Worm (Caenorhabditis elegans): ENCODE measurements around the gene fbxb-51.

fbxb-51 gene

ce11 chrII:1597101-1598088, 46.9 kb downstream of the fbxb-51 start, which contains the start of gene bath-46 (continued):
- TF ChIP-seq R02D3.7 (tag; optimal IDR thresholded peaks at IDR 0.05) (no peak), dmd-8 (GFP tag; IDR thresholded peaks at IDR 0.05) (no peak), egl-27 (tag; optimal IDR thresholded peaks at IDR 0.05) (no peak), Y75B8A.6 (GFP tag; IDR thresholded peaks at IDR 0.05) (no peak), ctbp-1 (GFP tag; IDR thresholded peaks at IDR 0.05) (no peak), mdt-29 (GFP tag; IDR thresholded peaks at IDR 0.05) (no peak), snpc-4 (tag; optimal IDR thresholded peaks at IDR 0.05) (no peak), rbr-2 (tag; optimal IDR thresholded peaks at IDR 0.05) (no peak), nhr-77 (tag; optimal IDR thresholded peaks at IDR 0.05) (no peak), tra-1 (GFP tag; IDR thresholded peaks at IDR 0.05) (no peak), pqm-1 (tag; optimal IDR thresholded peaks at IDR 0.05) (peak; percentile 90), daf-19 (GFP tag; conservative IDR thresholded peaks at IDR 0.05) (no peak), aha-1 (tag) (no peak), vab-7 (GFP tag; IDR thresholded peaks at IDR 0.05) (peak; percentile 48; the same call in 1 of the 2 replicates), dmd-9 (GFP tag; IDR thresholded peaks at IDR 0.05) (no peak), zfp-2 (tag; optimal IDR thresholded peaks at IDR 0.05) (no peak), skn-1 (tag; optimal IDR thresholded peaks at IDR 0.05) (no peak), mep-1 (tag; optimal IDR thresholded peaks at IDR 0.05) (no peak), dmd-6 (GFP tag; IDR thresholded peaks at IDR 0.05) (peak; percentile 34; the same call in 1 of the 2 replicates), set-16 (GFP tag; IDR thresholded peaks at IDR 0.05) (no peak), duxl-1 (tag; optimal IDR thresholded peaks at IDR 0.05; ENCODE audit: poor library complexity) (no peak), egl-43 (GFP tag; IDR thresholded peaks at IDR 0.05) (peak; percentile 56; the same call in 1 of the 2 replicates), jun-1 (tag; optimal IDR thresholded peaks at IDR 0.05) (no peak), hmg-1.1 (GFP tag; IDR thresholded peaks at IDR 0.05) (no peak), daf-8 (GFP tag; IDR thresholded peaks at IDR 0.05) (no peak), unc-130 (GFP tag; optimal IDR thresholded peaks at IDR 0.05) (no peak), F37D6.2 (tag; optimal IDR thresholded peaks at IDR 0.05) (no peak), nhr-25 (tag; optimal IDR thresholded peaks at IDR 0.05; ENCODE audit: borderline replicate concordance, insufficient read depth) (no peak), unc-39 (tag; optimal IDR thresholded peaks at IDR 0.05) (no peak), ces-1 (GFP tag; optimal IDR thresholded peaks at IDR 0.05) (no peak), T20F7.1 (GFP tag; optimal IDR thresholded peaks at IDR 0.05) (no peak), mes-2 (tag; optimal IDR thresholded peaks at IDR 0.05; ENCODE audit: poor library complexity, severe bottlenecking) (no peak), madf-9 (GFP tag; conservative IDR thresholded peaks at IDR 0.05) (0 out of 2 replicates have a peak, but pooled peaks have one; percentile 13), ceh-32 (tag; optimal IDR thresholded peaks at IDR 0.05; ENCODE audit: poor library complexity) (no peak), lir-3 (tag; optimal IDR thresholded peaks at IDR 0.05) (no peak), D1046.2 (GFP tag; IDR thresholded peaks at IDR 0.05) (no peak), ceh-20 (GFP tag; IDR thresholded peaks at IDR 0.05) (no peak), ceh-82 (tag; optimal IDR thresholded peaks at IDR 0.05) (no peak), spr-3 (GFP tag; optimal IDR thresholded peaks at IDR 0.05) (no peak), arid-1 (GFP tag; conservative IDR thresholded peaks at IDR 0.05) (0 out of 2 replicates have a peak, but pooled peaks have one; percentile 8), F10B5.3 (tag; optimal IDR thresholded peaks at IDR 0.05) (no peak), nhr-42 (GFP tag; IDR thresholded peaks at IDR 0.05) (no peak), lsy-2 (tag; optimal IDR thresholded peaks at IDR 0.05) (no peak), zip-11 (GFP tag; IDR thresholded peaks at IDR 0.05) (no peak), nhr-28 (tag; optimal IDR thresholded peaks at IDR 0.05) (peak; percentile 57), ceh-28 (tag; optimal IDR thresholded peaks at IDR 0.05) (no peak), lin-29 (GFP tag; IDR thresholded peaks at IDR 0.05) (no peak), zfp-3 (GFP tag; conservative IDR thresholded peaks at IDR 0.05) (no peak)

Measured in whole organism, L4 larva.